Worm (Caenorhabditis elegans): ENCODE measurements around the gene txt-3.

- no peak for TF ChIP-seq snpc-4 (tag; optimal IDR thresholded peaks at IDR 0.05)
- TF ChIP-seq ces-1 (GFP tag; optimal IDR thresholded peaks at IDR 0.05): no peak
- TF ChIP-seq zfp-2 (tag; optimal IDR thresholded peaks at IDR 0.05): no peak
- TF ChIP-seq dpl-1 (GFP tag; optimal IDR thresholded peaks at IDR 0.05): no peak
- no peak for TF ChIP-seq skn-1 (tag; optimal IDR thresholded peaks at IDR 0.05)
- TF ChIP-seq madf-5 (GFP tag; IDR thresholded peaks at IDR 0.05): no peak
Measured at ce11 chrIV:4938664-4939063, 25.1 kb upstream of the txt-3 start, which contains the start of gene str-168.

Measured in whole organism, L4 larva.